Fruit fly (Drosophila melanogaster): ENCODE measurements around the gene dnt.

The dnt gene

DNA sequence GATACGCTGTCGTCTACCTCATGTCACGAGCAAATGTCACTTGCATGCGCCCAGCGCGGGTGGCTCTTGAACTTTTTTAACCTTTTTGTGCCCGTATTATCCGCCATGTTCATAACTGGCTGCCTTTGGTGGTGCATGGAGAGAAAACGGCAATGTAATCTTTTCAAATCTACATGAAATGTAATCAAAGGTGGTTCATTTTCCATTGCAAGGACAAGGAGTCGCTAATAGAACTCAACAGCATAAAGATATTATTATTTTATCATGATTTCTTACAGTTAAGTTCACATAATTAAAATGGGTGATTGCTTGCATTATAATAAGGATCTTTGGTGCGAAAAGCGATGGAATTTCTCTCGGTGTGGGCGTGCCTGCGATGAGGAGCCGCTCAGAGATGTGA lies 20.3 kb downstream of the dnt start:
- peak; percentile 49 for TF ChIP-seq sens (GFP tag)
- TF ChIP-seq CG7839 (tag; optimal IDR thresholded peaks at IDR 0.05) = no peak
- peak; percentile 46 for TF ChIP-seq Med (GFP tag)

DNA sequence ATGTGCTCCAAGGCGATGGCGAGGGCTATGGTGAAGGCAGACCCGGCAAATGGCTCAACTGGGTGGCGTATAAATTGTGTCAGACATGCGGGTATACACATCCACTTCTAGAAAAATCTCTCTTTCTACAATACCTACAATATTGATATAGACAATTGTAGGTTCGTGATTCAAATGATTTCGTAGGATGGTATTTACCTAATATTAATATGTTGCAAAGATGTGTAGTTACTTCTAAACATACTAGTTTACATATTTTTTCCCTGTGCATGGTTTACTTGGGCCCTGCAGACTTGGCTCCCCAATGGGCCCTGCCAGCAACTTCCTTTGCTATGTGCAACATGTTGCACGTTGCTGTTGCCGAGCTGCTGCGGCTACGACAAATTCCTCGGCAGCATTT lies 21.0 kb downstream of the dnt start:
- TF ChIP-seq CG11093 (GFP tag; IDR thresholded peaks at IDR 0.05) (peak; percentile 60; the same call in 1 of the 3 replicates), CG8924 (tag; optimal IDR thresholded peaks at IDR 0.05) (peak; percentile 34), CG8765 (GFP tag; IDR thresholded peaks at IDR 0.05) (no peak), CG18764 (GFP tag; optimal IDR thresholded peaks at IDR 0.05) (peak; percentile 21), Dip3 (GFP tag; optimal IDR thresholded peaks at IDR 0.05) (no peak), pb (GFP tag; optimal IDR thresholded peaks at IDR 0.05) (no peak), CG2129 (GFP tag; IDR thresholded peaks at IDR 0.05; ENCODE audit: partially characterized antibody) (no peak), lov (optimal IDR thresholded peaks at IDR 0.05) (no peak), lov (GFP tag; IDR thresholded peaks at IDR 0.05) (0 out of 3 replicates have a peak, but pooled peaks have one; percentile 46), cwo (GFP tag; optimal IDR thresholded peaks at IDR 0.05) (no peak), odd (GFP tag; optimal IDR thresholded peaks at IDR 0.05) (no peak), luna (GFP tag; optimal IDR thresholded peaks at IDR 0.05) (no peak), eve (GFP tag; optimal IDR thresholded peaks at IDR 0.05) (no peak), CG3163 (GFP tag; optimal IDR thresholded peaks at IDR 0.05) (no peak), CG10959 (GFP tag; IDR thresholded peaks at IDR 0.05) (peak; percentile 50; the same call in 1 of the 2 replicates), nerfin-2 (GFP tag; IDR thresholded peaks at IDR 0.05; ENCODE audit: partially characterized antibody) (no peak), Fer3 (tag; optimal IDR thresholded peaks at IDR 0.05) (peak; percentile 9), dati (GFP tag; IDR thresholded peaks at IDR 0.05) (no peak), CG1024 (GFP tag; IDR thresholded peaks at IDR 0.05) (0 out of 2 replicates have a peak, but pooled peaks have one; percentile 16), CG16815 (GFP tag; optimal IDR thresholded peaks at IDR 0.05) (peak; percentile 53), CG10543 (GFP tag; optimal IDR thresholded peaks at IDR 0.05) (no peak), CG7372 (GFP tag; IDR thresholded peaks at IDR 0.05) (no peak), CG8089 (GFP tag; optimal IDR thresholded peaks at IDR 0.05) (no peak), bowl (GFP tag; IDR thresholded peaks at IDR 0.05) (no peak), CG17186 (GFP tag; optimal IDR thresholded peaks at IDR 0.05) (no peak), MESR4 (GFP tag; optimal IDR thresholded peaks at IDR 0.05) (no peak), CG5245 (GFP tag; optimal IDR thresholded peaks at IDR 0.05) (no peak), CG16813 (GFP tag; IDR thresholded peaks at IDR 0.05; ENCODE audit: partially characterized antibody) (no peak), Opbp (GFP tag; IDR thresholded peaks at IDR 0.05; ENCODE audit: partially characterized antibody) (no peak), CG6689 (GFP tag; IDR thresholded peaks at IDR 0.05) (peak; percentile 42; the same call in 1 of the 2 replicates), NC2β (GFP tag; optimal IDR thresholded peaks at IDR 0.05) (no peak), E2f2 (GFP tag; IDR thresholded peaks at IDR 0.05) (no peak; the same call in 1 of the 2 replicates), Hr51 (GFP tag; optimal IDR thresholded peaks at IDR 0.05) (no peak), hb (GFP tag; IDR thresholded peaks at IDR 0.05; ENCODE audit: partially characterized antibody) (no peak), dimm (GFP tag; IDR thresholded peaks at IDR 0.05) (no peak), CG15601 (tag; optimal IDR thresholded peaks at IDR 0.05) (peak; percentile 55), gcm2 (GFP tag; optimal IDR thresholded peaks at IDR 0.05) (no peak), CG6813 (GFP tag; optimal IDR thresholded peaks at IDR 0.05) (no peak), D19A (tag; optimal IDR thresholded peaks at IDR 0.05) (peak; percentile 7), fd96Cb (tag; optimal IDR thresholded peaks at IDR 0.05) (peak; percentile 65), bigmax (GFP tag; optimal IDR thresholded peaks at IDR 0.05) (no peak), CG8478 (optimal IDR thresholded peaks at IDR 0.05) (no peak), Sox102F (GFP tag; optimal IDR thresholded peaks at IDR 0.05) (peak; percentile 52), CG12219 (GFP tag; optimal IDR thresholded peaks at IDR 0.05) (peak; percentile 45), CG10979 (tag; optimal IDR thresholded peaks at IDR 0.05) (peak; percentile 81), Sry-β (GFP tag; optimal IDR thresholded peaks at IDR 0.05) (no peak)

Data from whole organism, embryonic.